Fruit fly (Drosophila melanogaster) whole organism, embryonic: Measurements from ENCODE around the gene CG33158.
A peak's percentile ranks its signal among the peaks of the same experiment; 100 is the strongest.

Experiments used
- Antp ChIP-seq: fragments of 200-800 bp; sonication (Bioruptor generic); optimal IDR thresholded peaks from 3 replicates; lab custom pipeline; 2016; ENCODE audit warnings: missing biosample characterization, missing genetic modification characterization
- CG10979 ChIP-seq: fragments of 200-800 bp; sonication (Bioruptor generic); optimal IDR thresholded peaks from 2 replicates; lab custom pipeline; 2018; ENCODE audit warnings: missing biosample characterization, mild to moderate bottlenecking, missing genetic modification characterization, moderate library complexity
- CG1233 ChIP-seq: fragments of 200-800 bp; sonication (Bioruptor generic); optimal IDR thresholded peaks from 4 replicates; lab custom pipeline; 2018; ENCODE audit warnings: missing biosample characterization, mild to moderate bottlenecking, missing genetic modification characterization
- CG14710 ChIP-seq: fragments of 200-800 bp; sonication (Bioruptor generic); optimal IDR thresholded peaks from 3 replicates; lab custom pipeline; 2019; ENCODE audit warnings: missing biosample characterization, mild to moderate bottlenecking, missing genetic modification characterization, moderate library complexity
- CG16863 ChIP-seq: fragments of 200-800 bp; sonication (Bioruptor generic); optimal IDR thresholded peaks from 3 replicates; lab custom pipeline; 2016; ENCODE audit warnings: missing biosample characterization, missing genetic modification characterization
- CG17328 ChIP-seq: fragments of 200-800 bp; sonication (Bioruptor generic); IDR thresholded peaks from 2 replicates; pipeline ENCODE4 v1.3.6; 2022; ENCODE audit warnings: missing biosample characterization, missing genetic modification characterization
- CG17361 ChIP-seq: fragments of 200-800 bp; sonication (Bioruptor generic); IDR thresholded peaks from 3 replicates; pipeline ENCODE4 v1.3.6; 2022; ENCODE audit warnings: missing biosample characterization, missing genetic modification characterization
- CG1832 ChIP-seq: fragments of 200-800 bp; sonication (Bioruptor generic); optimal IDR thresholded peaks from 2 replicates; lab custom pipeline; 2017; ENCODE audit warnings: missing biosample characterization, mild to moderate bottlenecking, missing genetic modification characterization, inconsistent platforms
- CG2116 ChIP-seq: fragments of 200-800 bp; sonication (Bioruptor generic); optimal IDR thresholded peaks from 3 replicates; lab custom pipeline; 2018; ENCODE audit warnings: missing biosample characterization, mild to moderate bottlenecking, missing genetic modification characterization
- CG31388 ChIP-seq: fragments of 200-800 bp; sonication (Bioruptor generic); optimal IDR thresholded peaks from 2 replicates; lab custom pipeline; 2016; ENCODE audit warnings: missing biosample characterization, missing genetic modification characterization
- CG34376 ChIP-seq: fragments of 200-800 bp; sonication (Bioruptor generic); optimal IDR thresholded peaks from 2 replicates; lab custom pipeline; 2018; ENCODE audit warnings: missing biosample characterization, mild to moderate bottlenecking, missing genetic modification characterization
- CG4360 ChIP-seq: fragments of 200-800 bp; sonication (Bioruptor generic); IDR thresholded peaks from 2 replicates; pipeline ENCODE4 v1.3.6; 2022; ENCODE audit warnings: missing biosample characterization, missing genetic modification characterization
- CG6791 ChIP-seq: fragments of 200-800 bp; sonication (Bioruptor generic); IDR thresholded peaks from 3 replicates; pipeline ENCODE4 v1.3.6; 2022; ENCODE audit warnings: missing biosample characterization, missing genetic modification characterization; ENCODE audit not compliant: partially characterized antibody
- CG6813 ChIP-seq: fragments of 200-800 bp; sonication (Bioruptor generic); optimal IDR thresholded peaks from 2 replicates; lab custom pipeline; 2017; ENCODE audit warnings: missing biosample characterization, missing genetic modification characterization, mild to moderate bottlenecking, moderate library complexity, missing genetic modification reagents
- CG9817 ChIP-seq: fragments of 200-800 bp; sonication (Bioruptor generic); optimal IDR thresholded peaks from 2 replicates; lab custom pipeline; 2018; ENCODE audit warnings: missing biosample characterization, mild to moderate bottlenecking, missing genetic modification characterization, moderate library complexity
- CTCF ChIP-seq: fragments of 200-800 bp; sonication (Bioruptor generic); optimal IDR thresholded peaks from 2 replicates; lab custom pipeline; 2017; ENCODE audit warnings: missing biosample characterization, mild to moderate bottlenecking, missing genetic modification characterization, moderate library complexity
- D ChIP-seq, 2 experiments: fragments of 200-800 bp in 1 of 2; fragments of >200 bp in 1 of 2; sonication (Bioruptor generic) in 1 of 2; optimal IDR thresholded peaks; 2 replicates in 1 of 2; 3 replicates in 1 of 2; lab custom pipeline; 2017; ENCODE audit warnings: mild to moderate bottlenecking in 1 of 2, missing biosample characterization in 1 of 2, missing genetic modification characterization in 1 of 2, missing genetic modification reagents in 1 of 2
- Dad ChIP-seq: fragments of 200-800 bp; sonication (Bioruptor generic); optimal IDR thresholded peaks from 3 replicates; lab custom pipeline; 2016; ENCODE audit warnings: missing biosample characterization, missing genetic modification characterization
- HLH54F ChIP-seq: fragments of 200-800 bp; sonication (Bioruptor generic); optimal IDR thresholded peaks from 3 replicates; lab custom pipeline; 2016; ENCODE audit warnings: missing biosample characterization, missing genetic modification characterization
- Hr39 ChIP-seq: fragments of >200 bp; optimal IDR thresholded peaks from 2 replicates; lab custom pipeline; 2017
- Med ChIP-seq: fragments of 200-800 bp; sonication (Bioruptor generic); peaks from one replicate; lab custom pipeline; 2016; ENCODE audit warnings: missing biosample characterization, missing genetic modification characterization, mild to moderate bottlenecking, inconsistent platforms, moderate library complexity
- NC2β ChIP-seq: fragments of 200-800 bp; sonication (Bioruptor generic); optimal IDR thresholded peaks from 2 replicates; lab custom pipeline; 2016; ENCODE audit warnings: missing biosample characterization, missing genetic modification characterization
- NK7.1 ChIP-seq: fragments of 200-800 bp; sonication (Bioruptor generic); optimal IDR thresholded peaks from 3 replicates; lab custom pipeline; 2016; ENCODE audit warnings: missing biosample characterization, missing genetic modification characterization
- Scr ChIP-seq: fragments of 200-800 bp; sonication (Bioruptor generic); IDR thresholded peaks from 2 replicates; pipeline ENCODE4 v1.3.6; 2022; ENCODE audit warnings: missing biosample characterization, missing genetic modification characterization; ENCODE audit not compliant: partially characterized antibody
- Six4 ChIP-seq: fragments of 200-800 bp; sonication (Bioruptor generic); optimal IDR thresholded peaks from 2 replicates; lab custom pipeline; 2016; ENCODE audit warnings: missing biosample characterization, missing genetic modification characterization
- Spps ChIP-seq: fragments of 200-800 bp; sonication (Bioruptor generic); optimal IDR thresholded peaks from 2 replicates; lab custom pipeline; 2018; ENCODE audit warnings: missing biosample characterization, mild to moderate bottlenecking, missing genetic modification characterization
- Usf ChIP-seq: fragments of 200-800 bp; sonication (Bioruptor generic); optimal IDR thresholded peaks from 2 replicates; lab custom pipeline; 2017; ENCODE audit warnings: missing genotype, missing biosample characterization, missing genetic modification characterization
- YL-1 ChIP-seq: fragments of 200-800 bp; sonication (Bioruptor generic); optimal IDR thresholded peaks from 3 replicates; lab custom pipeline; 2017; ENCODE audit warnings: missing biosample characterization, mild to moderate bottlenecking, missing genetic modification characterization
- aop ChIP-seq: fragments of 200-800 bp; sonication (Bioruptor generic); IDR thresholded peaks from 2 replicates; pipeline ENCODE4 v1.3.6; 2022; ENCODE audit warnings: missing biosample characterization, missing genetic modification characterization
- ap ChIP-seq: fragments of 200-800 bp; sonication (Bioruptor generic); IDR thresholded peaks from 2 replicates; pipeline ENCODE4 v1.3.6; 2022; ENCODE audit warnings: missing biosample characterization, missing genetic modification characterization
- bbx ChIP-seq: fragments of 200-800 bp; sonication (Bioruptor generic); IDR thresholded peaks from 2 replicates; pipeline ENCODE4 v1.3.6; 2022; ENCODE audit warnings: missing biosample characterization, missing genetic modification characterization; ENCODE audit not compliant: partially characterized antibody
- bsh ChIP-seq, 2 experiments: fragments of 200-800 bp; sonication (Bioruptor generic); optimal IDR thresholded peaks; 2 replicates each; lab custom pipeline; 2017 to 2018; ENCODE audit warnings: mild to moderate bottlenecking in 2 of 2, missing biosample characterization in 2 of 2, missing genetic modification characterization in 2 of 2, moderate library complexity in 1 of 2
- cg ChIP-seq: fragments of 200-800 bp; sonication (Bioruptor generic); optimal IDR thresholded peaks from 3 replicates; lab custom pipeline; 2019; ENCODE audit warnings: missing biosample characterization, mild to moderate bottlenecking, missing genetic modification characterization, moderate library complexity
- chinmo ChIP-seq: fragments of 200-800 bp; sonication (Bioruptor generic); IDR thresholded peaks from 4 replicates; pipeline ENCODE4 v1.3.6; 2022; ENCODE audit warnings: missing biosample characterization, missing genetic modification characterization; ENCODE audit not compliant: partially characterized antibody
- corto ChIP-seq: fragments of 200-800 bp; sonication (Bioruptor generic); optimal IDR thresholded peaks from 2 replicates; lab custom pipeline; 2016; ENCODE audit warnings: missing biosample characterization, mild to moderate bottlenecking, missing genetic modification characterization, moderate library complexity
- da ChIP-seq: fragments of 200-800 bp; sonication (Bioruptor generic); optimal IDR thresholded peaks from 2 replicates; lab custom pipeline; 2016; ENCODE audit warnings: missing biosample characterization, missing genetic modification characterization
- dmrt99B ChIP-seq: fragments of 200-800 bp; sonication (Bioruptor generic); optimal IDR thresholded peaks from 2 replicates; lab custom pipeline; 2018; ENCODE audit warnings: missing biosample characterization, mild to moderate bottlenecking, missing genetic modification characterization, moderate library complexity
- eve ChIP-seq, 2 experiments: fragments of >200 bp; optimal IDR thresholded peaks; 2 replicates each; lab custom pipeline; 2017; ENCODE audit warnings: missing biosample characterization in 2 of 2, missing genetic modification characterization in 2 of 2
- exex ChIP-seq: fragments of 200-800 bp; sonication (Bioruptor generic); optimal IDR thresholded peaks from 4 replicates; lab custom pipeline; 2018; ENCODE audit warnings: missing biosample characterization, mild to moderate bottlenecking, missing genetic modification characterization, moderate library complexity
- gcm ChIP-seq: fragments of 200-800 bp; sonication (Bioruptor generic); optimal IDR thresholded peaks from 2 replicates; lab custom pipeline; 2019; ENCODE audit warnings: missing biosample characterization, mild to moderate bottlenecking, missing genetic modification characterization, moderate library complexity
- grau ChIP-seq: fragments of 200-800 bp; optimal IDR thresholded peaks from 3 replicates; lab custom pipeline; 2019; ENCODE audit warnings: missing biosample characterization, mild to moderate bottlenecking, missing genetic modification characterization, moderate library complexity
- hkb ChIP-seq, 2 experiments: fragments of 200-800 bp in 1 of 2; fragments of >200 bp in 1 of 2; sonication (Bioruptor generic) in 1 of 2; IDR thresholded peaks in 1 of 2; optimal IDR thresholded peaks in 1 of 2; 2 replicates each; pipeline versions ENCODE4 v1.3.6 to Lab custom; 2017 to 2022; ENCODE audit warnings: missing biosample characterization in 1 of 2, missing genetic modification characterization in 1 of 2
- hth ChIP-seq: fragments of >200 bp; optimal IDR thresholded peaks from 2 replicates; lab custom pipeline; 2017; ENCODE audit warnings: inconsistent platforms
- peb ChIP-seq: fragments of 200-800 bp; sonication (Bioruptor generic); IDR thresholded peaks from 2 replicates; pipeline ENCODE4 v1.3.6; 2022; ENCODE audit warnings: missing biosample characterization, missing genetic modification characterization
- row ChIP-seq: fragments of 200-800 bp; sonication (Bioruptor generic); IDR thresholded peaks from 3 replicates; pipeline ENCODE4 v1.3.6; 2022; ENCODE audit warnings: missing biosample characterization, missing genetic modification characterization
- sd ChIP-seq: fragments of 200-800 bp; sonication (Bioruptor generic); optimal IDR thresholded peaks from 3 replicates; lab custom pipeline; 2018; ENCODE audit warnings: missing biosample characterization, mild to moderate bottlenecking, missing genetic modification characterization, moderate library complexity
- sug ChIP-seq: fragments of 200-800 bp; optimal IDR thresholded peaks from 2 replicates; lab custom pipeline; 2019; ENCODE audit warnings: missing biosample characterization, mild to moderate bottlenecking, missing genetic modification characterization, moderate library complexity
- twi ChIP-seq: fragments of 200-800 bp; optimal IDR thresholded peaks from 2 replicates; lab custom pipeline; 2019; ENCODE audit warnings: missing biosample characterization, mild to moderate bottlenecking, missing genetic modification characterization, moderate library complexity

The CG33158 gene

DNA sequence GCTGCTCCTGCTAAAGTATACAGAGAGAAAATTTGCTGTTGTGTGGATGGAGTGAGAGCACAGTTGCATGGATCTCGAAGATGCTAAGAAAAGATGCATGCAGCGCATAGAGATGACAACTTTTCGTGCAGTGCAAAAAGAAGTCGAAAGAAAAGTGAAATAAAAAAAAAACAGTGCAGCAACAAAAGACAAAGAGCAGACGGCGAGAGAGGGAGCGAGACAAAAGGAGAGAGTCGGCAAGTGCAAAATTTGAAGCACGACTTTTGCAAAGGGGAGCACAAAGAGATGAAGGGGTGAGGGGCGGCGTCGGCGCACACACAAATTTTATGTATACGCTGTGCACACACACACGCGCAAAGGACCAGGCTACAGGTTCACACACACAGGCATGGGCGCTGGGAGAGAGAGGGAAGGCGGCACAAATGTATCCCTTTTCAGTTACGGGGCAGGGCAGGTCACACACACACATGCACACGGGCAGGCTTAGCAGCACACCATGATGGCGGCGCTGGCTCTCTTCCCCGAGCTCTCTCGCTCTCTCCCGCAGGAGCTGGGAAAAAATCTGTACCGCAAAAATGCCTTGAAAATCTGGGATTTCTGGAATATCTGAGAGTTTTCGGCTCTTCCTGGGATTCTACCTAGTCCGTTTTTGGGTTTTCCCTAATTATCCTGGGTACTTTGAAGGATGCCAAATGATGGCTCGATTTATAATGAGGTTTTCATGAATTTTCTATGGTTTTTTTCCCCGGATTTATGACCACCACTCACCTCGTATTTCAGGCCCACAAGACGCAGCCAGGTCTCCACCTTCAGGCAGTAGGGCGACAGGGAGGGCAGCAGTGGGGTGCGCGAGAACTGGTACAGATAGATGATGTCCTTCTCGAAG lies 8.9 kb upstream of the CG33158 start (continued):
- TF ChIP-seq corto (GFP tag; lab: Kevin White, UChicago) (peak; percentile 65), aop (no peak), da (GFP tag; lab: Kevin White, UChicago) (no peak), CG17361 (no peak), CTCF (GFP tag; lab: Kevin White, UChicago) (no peak), NK7.1 (no peak), CG6813 (no peak), HLH54F (peak; percentile 21), CG34376 (no peak), NC2β (no peak), Antp (no peak), sug (tag; lab: Kevin White, UChicago) (no peak), Med (GFP tag; lab: Kevin White, UChicago) (peak; percentile 78), D (optimal IDR thresholded peaks at IDR 0.05; lab: Kevin White, UChicago) (peak; percentile 69), D (GFP tag; optimal IDR thresholded peaks at IDR 0.05; lab: Kevin White, UChicago) (no peak), CG17328 (GFP tag; lab: Robert Waterston, UW) (no peak), ap (GFP tag; lab: Robert Waterston, UW) (no peak), cg (GFP tag; lab: Kevin White, UChicago) (peak; percentile 87), eve (GFP tag; optimal IDR thresholded peaks at IDR 0.05; lab: Kevin White, UChicago) (no peak), CG2116 (GFP tag; lab: Kevin White, UChicago) (no peak), CG31388 (GFP tag; lab: Kevin White, UChicago) (no peak), CG1832 (GFP tag; lab: Kevin White, UChicago) (peak; percentile 42), CG9817 (tag; lab: Kevin White, UChicago) (no peak), Hr39 (lab: Kevin White, UChicago) (no peak), sd (tag; lab: Kevin White, UChicago) (peak; percentile 3), YL-1 (GFP tag; lab: Kevin White, UChicago) (no peak), exex (tag; lab: Kevin White, UChicago) (no peak), CG16863 (GFP tag; lab: Kevin White, UChicago) (no peak), Six4 (no peak), Dad (no peak), CG10979 (tag; lab: Kevin White, UChicago) (no peak), bsh (GFP tag; optimal IDR thresholded peaks at IDR 0.05; lab: Kevin White, UChicago) (peak in 1 of 2 experiments; percentile 75), twi (tag; lab: Kevin White, UChicago) (peak; percentile 66), dmrt99B (no peak), Usf (GFP tag; lab: Kevin White, UChicago) (no peak), CG4360 (peak; percentile 23; the same call in 1 of the 2 replicates), Spps (tag; lab: Kevin White, UChicago) (no peak), chinmo (peak; percentile 57; the same call in 1 of the 4 replicates), hkb (optimal IDR thresholded peaks at IDR 0.05; lab: Kevin White, UChicago) (no peak), hkb (GFP tag; IDR thresholded peaks at IDR 0.05; lab: Robert Waterston, UW) (no peak), CG1233 (GFP tag; lab: Kevin White, UChicago) (no peak), row (GFP tag; lab: Robert Waterston, UW) (peak; percentile 16; the same call in 1 of the 3 replicates), peb (GFP tag; lab: Robert Waterston, UW) (no peak), gcm (no peak), grau (tag; lab: Kevin White, UChicago) (no peak), Scr (GFP tag; lab: Robert Waterston, UW) (no peak), bbx (0 out of 2 replicates have a peak, but pooled peaks have one; percentile 14), CG14710 (tag; lab: Kevin White, UChicago) (no peak), hth (lab: Kevin White, UChicago) (no peak), CG6791 (GFP tag; lab: Robert Waterston, UW) (0 out of 3 replicates have a peak, but pooled peaks have one; percentile 7)
